Fruit fly (Drosophila melanogaster) S2 (cell line): ENCODE measurements around the gene CG9184.

Source experiments
- CG8478 ChIP-seq: fragments of >200 bp; optimal IDR thresholded peaks from 2 replicates; lab custom pipeline; 2018
- CTCF ChIP-seq, 2 experiments: fragments of >200 bp; optimal IDR thresholded peaks; 2 replicates each; lab custom pipeline; 2018

DNA sequence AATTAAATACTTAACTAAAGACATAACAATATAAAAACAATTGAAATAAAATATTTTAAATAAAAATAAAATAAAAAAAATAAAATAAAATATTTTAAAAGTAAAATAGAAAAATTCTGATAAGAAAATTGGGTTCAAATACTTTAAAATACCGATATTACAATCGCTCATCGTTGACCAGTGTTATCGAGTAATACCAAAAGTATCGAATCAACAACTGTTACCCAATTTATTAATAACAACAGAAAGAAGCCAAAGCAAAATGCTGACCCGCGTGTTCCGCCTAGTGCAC, 28.3 kb upstream of the CG9184 start, which contains the start of gene CG9166:
- no peak for TF ChIP-seq CG8478 (lab: Kevin White, UChicago)
- no peak for TF ChIP-seq CTCF (optimal IDR thresholded peaks at IDR 0.05; lab: Kevin White, UChicago)
